Fruit fly (Drosophila melanogaster): ENCODE results near the gene CG34008.

DNA sequence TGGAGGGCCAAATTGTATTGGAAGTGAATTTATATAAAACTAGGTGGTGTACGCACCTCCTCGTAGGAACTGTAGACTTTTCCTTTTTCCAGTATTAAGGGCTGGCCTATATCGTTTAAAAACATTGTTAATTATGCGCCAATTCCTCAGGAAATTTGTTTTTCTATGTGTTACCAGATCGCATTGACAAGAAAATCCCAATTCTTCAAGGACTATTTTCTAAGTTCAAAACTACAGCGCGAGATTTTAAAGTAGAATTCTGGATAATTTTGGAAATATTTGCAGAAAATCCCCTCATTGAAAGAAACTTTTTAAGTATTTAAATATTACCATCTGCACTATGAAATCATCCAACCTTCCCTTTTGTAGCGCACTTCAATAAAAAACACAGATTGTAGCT lies at the start of gene CG34008:
- TF ChIP-seq Hr4 (GFP tag; optimal IDR thresholded peaks at IDR 0.05) (no peak), CG3919 (GFP tag; optimal IDR thresholded peaks at IDR 0.05) (no peak), fd59A (GFP tag; optimal IDR thresholded peaks at IDR 0.05) (no peak), OdsH (GFP tag; optimal IDR thresholded peaks at IDR 0.05) (no peak), CG8632 (GFP tag; optimal IDR thresholded peaks at IDR 0.05) (no peak), dsx (GFP tag; optimal IDR thresholded peaks at IDR 0.05; ENCODE audit: poor library complexity, severe bottlenecking) (no peak), Met (GFP tag; optimal IDR thresholded peaks at IDR 0.05) (no peak), Sox102F (GFP tag; optimal IDR thresholded peaks at IDR 0.05) (no peak), Ets96B (tag; optimal IDR thresholded peaks at IDR 0.05) (no peak), CG10631 (GFP tag; optimal IDR thresholded peaks at IDR 0.05) (no peak), eg (GFP tag; IDR thresholded peaks at IDR 0.05) (no peak), achi (GFP tag; optimal IDR thresholded peaks at IDR 0.05) (no peak), CG6276 (GFP tag; optimal IDR thresholded peaks at IDR 0.05) (no peak), cyc (GFP tag; optimal IDR thresholded peaks at IDR 0.05) (no peak)
